Fruit fly (Drosophila melanogaster) whole organism, embryonic: ENCODE measurements around the gene Tim17b1.

Experiments used
- ATbp ChIP-seq: fragments of 200-800 bp; sonication (Bioruptor generic); optimal IDR thresholded peaks from 2 replicates; lab custom pipeline; 2017; ENCODE audit warnings: missing biosample characterization, mild to moderate bottlenecking, missing genetic modification characterization, missing genetic modification reagents
- Asciz ChIP-seq: fragments of 200-800 bp; sonication (Bioruptor generic); optimal IDR thresholded peaks from 2 replicates; lab custom pipeline; 2017; ENCODE audit warnings: missing biosample characterization, mild to moderate bottlenecking, missing genetic modification characterization, missing genetic modification reagents
- Atf-2 ChIP-seq: fragments of 200-800 bp; sonication (Bioruptor generic); optimal IDR thresholded peaks from 2 replicates; lab custom pipeline; 2016; ENCODE audit warnings: missing biosample characterization, missing genetic modification characterization
- CG10654 ChIP-seq: fragments of 200-800 bp; sonication (Bioruptor generic); optimal IDR thresholded peaks from 2 replicates; lab custom pipeline; 2016; ENCODE audit warnings: missing biosample characterization, missing genetic modification characterization
- CG11247 ChIP-seq: fragments of 200-800 bp; sonication (Bioruptor generic); IDR thresholded peaks from 2 replicates; pipeline ENCODE4 v1.3.6; 2022; ENCODE audit warnings: missing biosample characterization, missing genetic modification characterization
- CG12219 ChIP-seq: fragments of 200-800 bp; sonication (Bioruptor generic); optimal IDR thresholded peaks from 3 replicates; lab custom pipeline; 2018; ENCODE audit warnings: missing biosample characterization, mild to moderate bottlenecking, missing genetic modification characterization
- CG12391 ChIP-seq: fragments of 200-800 bp; sonication (Bioruptor generic); optimal IDR thresholded peaks from 3 replicates; lab custom pipeline; 2018; ENCODE audit warnings: missing biosample characterization, mild to moderate bottlenecking, missing genetic modification characterization, moderate library complexity
- CG12744 ChIP-seq: fragments of 200-800 bp; sonication (Bioruptor generic); optimal IDR thresholded peaks from 2 replicates; lab custom pipeline; 2016; ENCODE audit warnings: missing biosample characterization, missing genetic modification characterization
- CG14014 ChIP-seq: fragments of 200-800 bp; sonication (Bioruptor generic); IDR thresholded peaks from 2 replicates; pipeline ENCODE4 v1.3.6; 2022; ENCODE audit warnings: missing biosample characterization, missing genetic modification characterization
- CG14441 ChIP-seq: fragments of 200-800 bp; sonication (Bioruptor generic); IDR thresholded peaks from 2 replicates; pipeline ENCODE4 v1.3.6; 2022; ENCODE audit warnings: missing biosample characterization, missing genetic modification characterization
- CG15601 ChIP-seq: fragments of 200-800 bp; sonication (Bioruptor generic); optimal IDR thresholded peaks from 3 replicates; lab custom pipeline; 2019; ENCODE audit warnings: missing biosample characterization, mild to moderate bottlenecking, missing genetic modification characterization, moderate library complexity
- CG17328 ChIP-seq: fragments of 200-800 bp; sonication (Bioruptor generic); IDR thresholded peaks from 2 replicates; pipeline ENCODE4 v1.3.6; 2022; ENCODE audit warnings: missing biosample characterization, missing genetic modification characterization
- CG17361 ChIP-seq: fragments of 200-800 bp; sonication (Bioruptor generic); IDR thresholded peaks from 3 replicates; pipeline ENCODE4 v1.3.6; 2022; ENCODE audit warnings: missing biosample characterization, missing genetic modification characterization
- CG2202 ChIP-seq: fragments of 200-800 bp; sonication (Bioruptor generic); optimal IDR thresholded peaks from 2 replicates; lab custom pipeline; 2018; ENCODE audit warnings: missing biosample characterization, mild to moderate bottlenecking, missing genetic modification characterization
- CG4328 ChIP-seq: fragments of 200-800 bp; sonication (Bioruptor generic); optimal IDR thresholded peaks from 3 replicates; lab custom pipeline; 2017; ENCODE audit warnings: missing biosample characterization, missing genetic modification reagents, missing genetic modification characterization
- CG4617 ChIP-seq: fragments of 200-800 bp; sonication (Bioruptor generic); optimal IDR thresholded peaks from 3 replicates; lab custom pipeline; 2016; ENCODE audit warnings: missing biosample characterization, missing genetic modification characterization, borderline replicate concordance
- CG6765 ChIP-seq: fragments of 200-800 bp; sonication (Bioruptor generic); optimal IDR thresholded peaks from 3 replicates; lab custom pipeline; 2017; ENCODE audit warnings: missing biosample characterization, mild to moderate bottlenecking, missing genetic modification characterization
- CG7745 ChIP-seq: fragments of 200-800 bp; sonication (Bioruptor generic); optimal IDR thresholded peaks from 2 replicates; lab custom pipeline; 2018; ENCODE audit warnings: missing biosample characterization, mild to moderate bottlenecking, missing genetic modification characterization, moderate library complexity
- CG7963 ChIP-seq: fragments of 200-800 bp; sonication (Bioruptor generic); IDR thresholded peaks from 3 replicates; pipeline ENCODE4 v1.3.6; 2022; ENCODE audit warnings: missing biosample characterization, missing genetic modification characterization; ENCODE audit not compliant: partially characterized antibody
- CG8290 ChIP-seq, 3 experiments: fragments of 200-800 bp; sonication (Bioruptor generic); optimal IDR thresholded peaks; 2 replicates each; lab custom pipeline; 2016 to 2019; ENCODE audit warnings: missing biosample characterization in 3 of 3, missing genetic modification characterization in 3 of 3, mild to moderate bottlenecking in 2 of 3, moderate library complexity in 1 of 3
- Dbx ChIP-seq: fragments of 200-800 bp; sonication (Bioruptor generic); IDR thresholded peaks from 3 replicates; pipeline ENCODE4 v1.3.6; 2022; ENCODE audit warnings: missing biosample characterization, missing genetic modification characterization
- Deaf1 ChIP-seq: fragments of 200-800 bp; optimal IDR thresholded peaks from 3 replicates; lab custom pipeline; 2019; ENCODE audit warnings: missing biosample characterization, mild to moderate bottlenecking, missing genetic modification characterization, moderate library complexity
- Dip3 ChIP-seq: fragments of 200-800 bp; sonication (Bioruptor generic); optimal IDR thresholded peaks from 3 replicates; lab custom pipeline; 2016; ENCODE audit warnings: missing biosample characterization, missing genetic modification characterization
- HLHmδ ChIP-seq: fragments of 200-800 bp; sonication (Bioruptor generic); optimal IDR thresholded peaks from 2 replicates; lab custom pipeline; 2018; ENCODE audit warnings: missing biosample characterization, mild to moderate bottlenecking, missing genetic modification characterization, moderate library complexity
- Hr78 ChIP-seq, 2 experiments: fragments of 200-800 bp in 1 of 2; fragments of >200 bp in 1 of 2; sonication (Bioruptor generic) in 1 of 2; optimal IDR thresholded peaks; 2 replicates each; lab custom pipeline; 2017 to 2019; ENCODE audit warnings: missing biosample characterization in 2 of 2, missing genetic modification characterization in 2 of 2, mild to moderate bottlenecking in 1 of 2, moderate library complexity in 1 of 2
- Kr ChIP-seq: fragments of 200-800 bp; sonication (Bioruptor generic); optimal IDR thresholded peaks from 2 replicates; lab custom pipeline; 2017; ENCODE audit warnings: missing biosample characterization, mild to moderate bottlenecking, missing genetic modification characterization
- Optix ChIP-seq: fragments of 200-800 bp; sonication (Bioruptor generic); IDR thresholded peaks from 3 replicates; pipeline ENCODE4 v1.3.6; 2022; ENCODE audit warnings: missing biosample characterization, missing genetic modification characterization
- Scr ChIP-seq: fragments of 200-800 bp; sonication (Bioruptor generic); IDR thresholded peaks from 2 replicates; pipeline ENCODE4 v1.3.6; 2022; ENCODE audit warnings: missing biosample characterization, missing genetic modification characterization; ENCODE audit not compliant: partially characterized antibody
- Xrp1 ChIP-seq: fragments of 200-800 bp; sonication (Bioruptor generic); IDR thresholded peaks from 2 replicates; pipeline ENCODE4 v1.3.6; 2022; ENCODE audit warnings: missing biosample characterization, missing genetic modification characterization
- disco-r ChIP-seq: fragments of 200-800 bp; sonication (Bioruptor generic); optimal IDR thresholded peaks from 2 replicates; lab custom pipeline; 2016; ENCODE audit warnings: missing biosample characterization, missing genetic modification characterization
- esg ChIP-seq: fragments of 200-800 bp; sonication (Bioruptor generic); conservative IDR thresholded peaks from 2 replicates; pipeline ENCODE4 v1.3.6; 2022; ENCODE audit warnings: missing biosample characterization, missing genetic modification characterization
- gro ChIP-seq: fragments of 200-800 bp; sonication (Bioruptor generic); optimal IDR thresholded peaks from 2 replicates; lab custom pipeline; 2016; ENCODE audit warnings: missing biosample characterization, missing genetic modification characterization
- gt ChIP-seq: fragments of 200-800 bp; sonication (Bioruptor generic); IDR thresholded peaks from 2 replicates; pipeline ENCODE4 v1.3.6; 2022; ENCODE audit warnings: missing biosample characterization, missing genetic modification characterization
- hkb ChIP-seq, 2 experiments: fragments of 200-800 bp in 1 of 2; fragments of >200 bp in 1 of 2; sonication (Bioruptor generic) in 1 of 2; IDR thresholded peaks in 1 of 2; optimal IDR thresholded peaks in 1 of 2; 2 replicates each; pipeline versions ENCODE4 v1.3.6 to Lab custom; 2017 to 2022; ENCODE audit warnings: missing biosample characterization in 1 of 2, missing genetic modification characterization in 1 of 2
- jing ChIP-seq: fragments of 200-800 bp; sonication (Bioruptor generic); optimal IDR thresholded peaks from 2 replicates; lab custom pipeline; 2018; ENCODE audit warnings: missing biosample characterization, mild to moderate bottlenecking, missing genetic modification characterization
- lab ChIP-seq: fragments of 200-800 bp; sonication (Bioruptor generic); optimal IDR thresholded peaks from 3 replicates; lab custom pipeline; 2017; ENCODE audit warnings: missing biosample characterization, missing genetic modification characterization, mild to moderate bottlenecking, moderate library complexity, missing genetic modification reagents
- nerfin-2 ChIP-seq: fragments of 200-800 bp; sonication (Bioruptor generic); IDR thresholded peaks from 2 replicates; pipeline ENCODE4 v1.3.6; 2022; ENCODE audit warnings: missing biosample characterization, missing genetic modification characterization; ENCODE audit not compliant: partially characterized antibody
- onecut ChIP-seq: fragments of 200-800 bp; sonication (Bioruptor generic); IDR thresholded peaks from 2 replicates; pipeline ENCODE4 v1.3.6; 2022; ENCODE audit warnings: missing biosample characterization, missing genetic modification characterization
- prd ChIP-seq, 3 experiments: fragments of >200 bp in 2 of 3; fragments of 200-800 bp in 1 of 3; sonication (Bioruptor generic) in 1 of 3; optimal IDR thresholded peaks in 2 of 3; IDR thresholded peaks in 1 of 3; 2 replicates in 2 of 3; 3 replicates in 1 of 3; pipeline versions ENCODE4 v1.3.6 to Lab custom; 2017 to 2022; ENCODE audit warnings: missing biosample characterization in 1 of 3, missing genetic modification characterization in 1 of 3
- ranshi ChIP-seq: fragments of 200-800 bp; sonication (Bioruptor generic); IDR thresholded peaks from 2 replicates; pipeline ENCODE4 v1.3.6; 2022; ENCODE audit warnings: missing biosample characterization, missing genetic modification characterization
- sima ChIP-seq: fragments of 200-800 bp; sonication (Bioruptor generic); optimal IDR thresholded peaks from 2 replicates; lab custom pipeline; 2016; ENCODE audit warnings: missing biosample characterization, missing genetic modification characterization
- slbo ChIP-seq: fragments of 200-800 bp; sonication (Bioruptor generic); IDR thresholded peaks from 2 replicates; pipeline ENCODE4 v1.3.6; 2022; ENCODE audit warnings: missing biosample characterization, missing genetic modification characterization
- sob ChIP-seq: fragments of 200-800 bp; sonication (Bioruptor generic); IDR thresholded peaks from 2 replicates; pipeline ENCODE4 v1.3.6; 2022; ENCODE audit warnings: missing biosample characterization, missing genetic modification characterization
- sug ChIP-seq: fragments of 200-800 bp; optimal IDR thresholded peaks from 2 replicates; lab custom pipeline; 2019; ENCODE audit warnings: missing biosample characterization, mild to moderate bottlenecking, missing genetic modification characterization, moderate library complexity
- tap ChIP-seq: fragments of 200-800 bp; optimal IDR thresholded peaks from 3 replicates; lab custom pipeline; 2019; ENCODE audit warnings: missing biosample characterization, mild to moderate bottlenecking, missing genetic modification characterization, moderate library complexity
- toy ChIP-seq: fragments of 200-800 bp; sonication (Bioruptor generic); IDR thresholded peaks from 2 replicates; pipeline ENCODE4 v1.3.6; 2022; ENCODE audit warnings: missing biosample characterization, missing genetic modification characterization

Gene Tim17b1

dm6 chr3R:5302939-5303777 is 3.2 kb downstream of the Tim17b1 start (continued):
- TF ChIP-seq Optix (GFP tag; lab: Robert Waterston, UW) (no peak), CG17328 (GFP tag; lab: Robert Waterston, UW) (0 out of 2 replicates have a peak, but pooled peaks have one; percentile 6), Kr (GFP tag; lab: Kevin White, UChicago) (peak; percentile 29), tap (tag; lab: Kevin White, UChicago) (peak; percentile 20), CG7745 (tag; lab: Kevin White, UChicago) (no peak), CG11247 (GFP tag; lab: Robert Waterston, UW) (peak; percentile 34; the same call in 1 of the 2 replicates), CG14441 (GFP tag; lab: Robert Waterston, UW) (no peak), Asciz (GFP tag; lab: Kevin White, UChicago) (peak; percentile 5), gt (GFP tag; lab: Robert Waterston, UW) (no peak), Deaf1 (tag; lab: Kevin White, UChicago) (peak; percentile 15), sob (GFP tag; lab: Robert Waterston, UW) (peak; percentile 44; the same call in 1 of the 2 replicates), CG12744 (GFP tag; lab: Kevin White, UChicago) (no peak), onecut (GFP tag; lab: Robert Waterston, UW) (peak; percentile 26; the same call in 1 of the 2 replicates), CG14014 (GFP tag; lab: Robert Waterston, UW) (peak; percentile 46; the same call in 1 of the 2 replicates), Dbx (GFP tag; lab: Robert Waterston, UW) (no peak), Dip3 (GFP tag; lab: Kevin White, UChicago) (no peak), CG15601 (tag; lab: Kevin White, UChicago) (peak; percentile 61), gro (GFP tag; lab: Kevin White, UChicago) (no peak), CG7963 (no peak), CG8290 (GFP tag; optimal IDR thresholded peaks at IDR 0.05; lab: Kevin White, UChicago) (no peak), CG8290 (tag; optimal IDR thresholded peaks at IDR 0.05; lab: Kevin White, UChicago) (peak in 1 of 2 experiments; percentile 44), hkb (optimal IDR thresholded peaks at IDR 0.05; lab: Kevin White, UChicago) (no peak), hkb (GFP tag; IDR thresholded peaks at IDR 0.05; lab: Robert Waterston, UW) (peak; percentile 30; the same call in 1 of the 2 replicates), Xrp1 (GFP tag; lab: Robert Waterston, UW) (peak; percentile 48; the same call in 1 of the 2 replicates), CG4617 (no peak), slbo (GFP tag; lab: Robert Waterston, UW) (peak; percentile 10; the same call in 1 of the 2 replicates), CG6765 (no peak), nerfin-2 (GFP tag; lab: Robert Waterston, UW) (no peak), Scr (GFP tag; lab: Robert Waterston, UW) (no peak), sug (tag; lab: Kevin White, UChicago) (peak; percentile 60), jing (GFP tag; lab: Kevin White, UChicago) (no peak), sima (GFP tag; lab: Kevin White, UChicago) (no peak), ranshi (no peak; the same call in 1 of the 2 replicates), lab (peak; percentile 41), CG12391 (tag; lab: Kevin White, UChicago) (no peak), prd (optimal IDR thresholded peaks at IDR 0.05; lab: Kevin White, UChicago) (no peak), prd (GFP tag; IDR thresholded peaks at IDR 0.05; lab: Robert Waterston, UW) (peak; percentile 33; the same call in 1 of the 3 replicates), CG10654 (GFP tag; lab: Kevin White, UChicago) (no peak), CG12219 (GFP tag; lab: Kevin White, UChicago) (peak; percentile 22), Atf-2 (GFP tag; lab: Kevin White, UChicago) (no peak), Hr78 (GFP tag; optimal IDR thresholded peaks at IDR 0.05; lab: Kevin White, UChicago) (peak in 1 of 2 experiments; percentile 18), HLHmδ (GFP tag; lab: Kevin White, UChicago) (peak; percentile 62), CG17361 (GFP tag; lab: Robert Waterston, UW) (no peak), ATbp (GFP tag; lab: Kevin White, UChicago) (peak; percentile 52), disco-r (GFP tag; lab: Kevin White, UChicago) (no peak), toy (GFP tag; lab: Robert Waterston, UW) (no peak), esg (GFP tag; lab: Robert Waterston, UW) (no peak), CG4328 (GFP tag; lab: Kevin White, UChicago) (peak; percentile 1), CG2202 (peak; percentile 10)
